Worm (Caenorhabditis elegans) whole organism, late embryonic: ENCODE measurements around the gene W01A11.1.
A peak's percentile ranks its signal among the peaks of the same experiment; 100 is the strongest.

Source experiments
- K02D7.2 ChIP-seq: sonication (generic microtip); optimal IDR thresholded peaks from 2 replicates; lab custom pipeline; 2017; ENCODE audit warnings: mild to moderate bottlenecking, missing genetic modification characterization, missing compliant biosample characterization
- T23F11.4 ChIP-seq: fragments of 200-800 bp; sonication (Bioruptor generic); optimal IDR thresholded peaks from 2 replicates; lab custom pipeline; 2018; ENCODE audit warnings: mild to moderate bottlenecking, missing genetic modification characterization, missing compliant biosample characterization
- ahr-1 ChIP-seq: sonication (generic microtip); optimal IDR thresholded peaks from 2 replicates; lab custom pipeline; 2016; ENCODE audit warnings: missing genetic modification characterization, missing compliant biosample characterization
- ceh-14 ChIP-seq: sonication (generic microtip); optimal IDR thresholded peaks from 2 replicates; lab custom pipeline; 2016; ENCODE audit warnings: missing genotype, missing genetic modification characterization, missing compliant biosample characterization
- ceh-19 ChIP-seq: fragments of 200-800 bp; sonication (Bioruptor generic); optimal IDR thresholded peaks from 2 replicates; lab custom pipeline; 2018; ENCODE audit warnings: mild to moderate bottlenecking, missing genetic modification characterization, missing compliant biosample characterization
- ceh-2 ChIP-seq: sonication (generic microtip); optimal IDR thresholded peaks from 2 replicates; lab custom pipeline; 2016; ENCODE audit warnings: missing genotype, missing genetic modification characterization, missing compliant biosample characterization
- ceh-24 ChIP-seq: sonication (generic microtip); optimal IDR thresholded peaks from 2 replicates; lab custom pipeline; 2016; ENCODE audit warnings: mild to moderate bottlenecking, missing genetic modification characterization, missing compliant biosample characterization
- ceh-30 ChIP-seq: fragments of 150-350 bp; optimal IDR thresholded peaks from 2 replicates; lab custom pipeline; 2014; ENCODE audit warnings: missing biosample characterization, missing genetic modification characterization
- ceh-34 ChIP-seq: sonication (generic microtip); optimal IDR thresholded peaks from 2 replicates; lab custom pipeline; 2016; ENCODE audit warnings: mild to moderate bottlenecking, missing genetic modification characterization, missing compliant biosample characterization
- che-1 ChIP-seq: sonication (generic microtip); optimal IDR thresholded peaks from 2 replicates; lab custom pipeline; 2016; ENCODE audit warnings: mild to moderate bottlenecking, missing genetic modification characterization, missing compliant biosample characterization
- dmd-4 ChIP-seq: sonication (generic microtip); optimal IDR thresholded peaks from 2 replicates; lab custom pipeline; 2016; ENCODE audit warnings: borderline replicate concordance, missing genetic modification characterization, missing compliant biosample characterization
- elt-2 ChIP-seq: sonication (generic microtip); optimal IDR thresholded peaks from 2 replicates; lab custom pipeline; 2016; ENCODE audit warnings: missing genetic modification reagents, missing genetic modification characterization, missing compliant biosample characterization
- ets-4 ChIP-seq: sonication (generic microtip); optimal IDR thresholded peaks from 2 replicates; lab custom pipeline; 2016; ENCODE audit warnings: missing genetic modification characterization, missing compliant biosample characterization
- fkh-6 ChIP-seq: sonication (generic microtip); optimal IDR thresholded peaks from 2 replicates; lab custom pipeline; 2016; ENCODE audit warnings: missing genetic modification characterization, missing compliant biosample characterization
- lim-6 ChIP-seq: sonication (generic microtip); optimal IDR thresholded peaks from 2 replicates; lab custom pipeline; 2016; ENCODE audit warnings: missing genetic modification characterization, missing compliant biosample characterization
- mec-3 ChIP-seq: sonication (generic microtip); optimal IDR thresholded peaks from 2 replicates; lab custom pipeline; 2016; ENCODE audit warnings: borderline replicate concordance, missing genetic modification characterization, missing compliant biosample characterization
- nhr-11 ChIP-seq: fragments of 150-350 bp; optimal IDR thresholded peaks from 2 replicates; lab custom pipeline; 2014; ENCODE audit warnings: missing biosample characterization, missing genetic modification characterization
- npax-4 ChIP-seq: sonication (generic microtip); optimal IDR thresholded peaks from 2 replicates; lab custom pipeline; 2016; ENCODE audit warnings: missing genetic modification characterization, missing compliant biosample characterization
- pat-9 ChIP-seq: fragments of 200-800 bp; sonication (Bioruptor generic); optimal IDR thresholded peaks from 2 replicates; lab custom pipeline; 2018; ENCODE audit warnings: mild to moderate bottlenecking, missing genetic modification characterization, moderate library complexity, missing compliant biosample characterization
- pax-1 ChIP-seq: fragments of 150-350 bp; optimal IDR thresholded peaks from 2 replicates; lab custom pipeline; 2014; ENCODE audit warnings: missing biosample characterization, missing genetic modification characterization
- pqm-1 ChIP-seq: sonication (generic microtip); optimal IDR thresholded peaks from 2 replicates; lab custom pipeline; 2016; ENCODE audit warnings: missing genetic modification characterization, missing compliant biosample characterization
- pros-1 ChIP-seq: fragments of 150-350 bp; optimal IDR thresholded peaks from 2 replicates; lab custom pipeline; 2014; ENCODE audit warnings: missing biosample characterization, missing genetic modification reagents, missing genetic modification characterization
- ref-2 ChIP-seq: sonication (generic microtip); optimal IDR thresholded peaks from 2 replicates; lab custom pipeline; 2016; ENCODE audit warnings: missing genetic modification characterization, missing compliant biosample characterization
- sox-2 ChIP-seq: fragments of 200-800 bp; sonication (Bioruptor generic); IDR thresholded peaks from 2 replicates; pipeline ENCODE4 v1.3.6; 2022; ENCODE audit warnings: missing genetic modification reagents, missing genetic modification characterization, missing compliant biosample characterization
- sox-4 ChIP-seq: sonication (generic microtip); optimal IDR thresholded peaks from 2 replicates; lab custom pipeline; 2017; ENCODE audit warnings: mild to moderate bottlenecking, missing genetic modification characterization, inconsistent platforms, missing compliant biosample characterization
- syd-9 ChIP-seq: sonication (generic microtip); optimal IDR thresholded peaks from 2 replicates; lab custom pipeline; 2016; ENCODE audit warnings: mild to moderate bottlenecking, missing genetic modification characterization, moderate library complexity, missing compliant biosample characterization
- tbx-2 ChIP-seq: sonication (generic microtip); optimal IDR thresholded peaks from 2 replicates; lab custom pipeline; 2016; ENCODE audit warnings: missing genetic modification characterization, missing compliant biosample characterization
- tbx-7 ChIP-seq: sonication (generic microtip); optimal IDR thresholded peaks from 2 replicates; lab custom pipeline; 2016; ENCODE audit warnings: missing genotype, missing genetic modification characterization, missing compliant biosample characterization
- ttx-3 ChIP-seq: sonication (generic microtip); optimal IDR thresholded peaks from 2 replicates; lab custom pipeline; 2016; ENCODE audit warnings: missing genetic modification reagents, missing genetic modification characterization, missing compliant biosample characterization
- zip-5 ChIP-seq: sonication (generic microtip); optimal IDR thresholded peaks from 2 replicates; lab custom pipeline; 2016; ENCODE audit warnings: missing genetic modification characterization, missing compliant biosample characterization

Gene W01A11.1

ce11 chrV:6544999-6545398, 46.0 kb downstream of the W01A11.1 start:
- TF ChIP-seq ref-2 (tag; lab: Kevin White, UChicago) (peak; percentile 61), tbx-2 (peak; percentile 41), npax-4 (tag; lab: Kevin White, UChicago) (no peak), pqm-1 (tag; lab: Kevin White, UChicago) (no peak), ceh-30 (tag; lab: Kevin White, UChicago) (no peak), ahr-1 (tag; lab: Kevin White, UChicago) (no peak)

ce11 chrV:6546450-6547171, 47.6 kb downstream of the W01A11.1 start, which contains the start of gene dre-1:
Gene dre-1 (minus strand): TSS chrV:6546500.
- TF ChIP-seq mec-3 (tag; lab: Kevin White, UChicago) (no peak), ttx-3 (no peak), ceh-2 (tag; lab: Kevin White, UChicago) (no peak)

ce11 chrV:6548309-6548708, 49.3 kb downstream of the W01A11.1 start:
- no peak for TF ChIP-seq sox-4 (tag; lab: Kevin White, UChicago)
- no peak for TF ChIP-seq ets-4 (tag; lab: Kevin White, UChicago)
- TF ChIP-seq ceh-2 (tag; lab: Kevin White, UChicago) = no peak
- no peak for TF ChIP-seq che-1
- TF ChIP-seq ceh-14 (tag; lab: Kevin White, UChicago) = no peak
- no peak for TF ChIP-seq pax-1 (tag; lab: Kevin White, UChicago)
- no peak for TF ChIP-seq dmd-4
- TF ChIP-seq nhr-11 = no peak
- no peak for TF ChIP-seq ref-2 (tag; lab: Kevin White, UChicago)
- TF ChIP-seq T23F11.4 (GFP tag; lab: Kevin White, UChicago) = no peak
- no peak for TF ChIP-seq K02D7.2 (tag; lab: Kevin White, UChicago)
- TF ChIP-seq tbx-7 (tag; lab: Kevin White, UChicago) = no peak
- no peak for TF ChIP-seq syd-9
- no peak for TF ChIP-seq elt-2 (tag; lab: Kevin White, UChicago)
- TF ChIP-seq ceh-19 = no peak
- no peak for TF ChIP-seq lim-6 (tag; lab: Kevin White, UChicago)
- TF ChIP-seq mec-3 (tag; lab: Kevin White, UChicago) = no peak
- TF ChIP-seq ceh-24 (tag; lab: Kevin White, UChicago) = no peak

- TF ChIP-seq ceh-34 (tag; lab: Kevin White, UChicago) (no peak), fkh-6 (no peak)
- TF ChIP-seq, all 69 proteins: peak for 0
Observed at ce11 chrV:6549148-6549547, 50.1 kb downstream of the W01A11.1 start, which contains the start of gene K04A8.20. Gene K04A8.20 (plus strand): TSS chrV:6549448.

- no peak for TF ChIP-seq sox-4 (tag; lab: Kevin White, UChicago)
- no peak for TF ChIP-seq fkh-6
- no peak for TF ChIP-seq ceh-2 (tag; lab: Kevin White, UChicago)
- TF ChIP-seq ref-2 (tag; lab: Kevin White, UChicago) = no peak
- TF ChIP-seq ceh-34 (tag; lab: Kevin White, UChicago) = no peak
- TF ChIP-seq pqm-1 (tag; lab: Kevin White, UChicago) = no peak
- TF ChIP-seq pat-9 (tag; lab: Kevin White, UChicago) = no peak
- TF ChIP-seq sox-2 (GFP tag; lab: Robert Waterston, UW) = no peak
- TF ChIP-seq zip-5 (tag; lab: Kevin White, UChicago) = no peak
- no peak for TF ChIP-seq pros-1
Observed at ce11 chrV:6549871-6550270, 50.8 kb downstream of the W01A11.1 start, which contains the start of gene lipl-4. Gene lipl-4 (plus strand): TSS chrV:6550171.
